Worm (Caenorhabditis elegans): ENCODE measurements around the gene cpf-1.
A peak's percentile ranks its signal among the peaks of the same experiment; 100 is the strongest.

Gene cpf-1

DNA sequence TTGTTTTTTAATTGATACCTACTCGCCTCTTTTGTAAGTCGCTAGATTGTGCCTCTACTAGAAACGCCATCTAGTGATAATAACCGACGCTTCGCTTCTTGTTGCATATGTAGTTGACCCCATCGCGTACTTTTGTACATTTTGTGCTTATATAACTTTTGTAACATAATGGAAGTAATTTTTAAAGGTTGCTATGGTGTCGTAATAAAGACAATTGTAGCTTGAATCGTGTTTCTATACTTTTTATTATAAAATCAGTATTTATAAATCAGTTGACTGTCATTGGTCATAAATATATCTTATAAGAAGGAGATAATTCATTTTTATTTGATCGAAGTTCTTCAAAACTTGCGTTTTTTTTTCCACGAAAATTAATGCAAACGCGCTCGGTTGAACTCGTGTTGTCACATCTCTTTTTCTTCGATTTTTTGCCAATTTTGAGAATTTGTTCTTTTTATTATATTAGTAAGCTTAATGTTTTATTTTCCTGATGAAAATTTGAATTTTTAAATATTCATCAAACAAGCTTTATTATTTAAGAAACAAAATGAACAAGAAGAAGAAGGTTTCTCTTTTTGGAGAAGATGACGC lies 24.6 kb downstream of the cpf-1 start, which contains the start of gene F54C9.9 (continued):
- TF ChIP-seq lag-1 (GFP tag; IDR thresholded peaks at IDR 0.05) = no peak
- no peak for TF ChIP-seq gei-17 (GFP tag; optimal IDR thresholded peaks at IDR 0.05)
- no peak for TF ChIP-seq mel-28 (tag; optimal IDR thresholded peaks at IDR 0.05; ENCODE audit: borderline replicate concordance)
- TF ChIP-seq dox-1 (GFP tag; IDR thresholded peaks at IDR 0.05) = no peak
- TF ChIP-seq lsl-1 (GFP tag; optimal IDR thresholded peaks at IDR 0.05) = peak; percentile 50
- peak; percentile 52 for TF ChIP-seq mcd-1 (GFP tag; IDR thresholded peaks at IDR 0.05)
- no peak for TF ChIP-seq bed-2 (GFP tag; IDR thresholded peaks at IDR 0.05)
- 0 out of 2 replicates have a peak, but pooled peaks have one; percentile 31 for TF ChIP-seq pbrm-1 (GFP tag; IDR thresholded peaks at IDR 0.05)
- TF ChIP-seq ets-4 (GFP tag; optimal IDR thresholded peaks at IDR 0.05) = no peak
- TF ChIP-seq sea-2 (GFP tag; IDR thresholded peaks at IDR 0.05) = no peak
- no peak for TF ChIP-seq egl-18 (GFP tag; IDR thresholded peaks at IDR 0.05)
- TF ChIP-seq ekl-4 (GFP tag; IDR thresholded peaks at IDR 0.05) = no peak
- TF ChIP-seq snpc-1.3 (tag; optimal IDR thresholded peaks at IDR 0.05; ENCODE audit: insufficient read depth) = no peak
- TF ChIP-seq tbp1 (GFP tag; optimal IDR thresholded peaks at IDR 0.05) = peak; percentile 11
- TF ChIP-seq madf-6 (GFP tag; IDR thresholded peaks at IDR 0.05) = peak; percentile 71
- no peak for TF ChIP-seq bed-1 (GFP tag; IDR thresholded peaks at IDR 0.05)
- no peak for TF ChIP-seq dpl-1 (GFP tag; optimal IDR thresholded peaks at IDR 0.05)
- peak; percentile 79 for TF ChIP-seq F49E8.2 (tag; optimal IDR thresholded peaks at IDR 0.05; ENCODE audit: insufficient read depth)
- TF ChIP-seq lin-35 (GFP tag; optimal IDR thresholded peaks at IDR 0.05) = peak in 1 of 3 experiments; percentile 41
- no peak for TF ChIP-seq Y53F4B.3 (GFP tag; IDR thresholded peaks at IDR 0.05)
- TF ChIP-seq egrh-3 (GFP tag; IDR thresholded peaks at IDR 0.05) = no peak
- no peak for TF ChIP-seq ztf-22 (GFP tag; optimal IDR thresholded peaks at IDR 0.05)
- peak; percentile 71 for TF ChIP-seq Y53G8AR.9 (GFP tag; conservative IDR thresholded peaks at IDR 0.05)
- TF ChIP-seq ceh-40 (GFP tag; IDR thresholded peaks at IDR 0.05) = 0 out of 2 replicates have a peak, but pooled peaks have one; percentile 2
- no peak for TF ChIP-seq F57A8.1 (GFP tag; optimal IDR thresholded peaks at IDR 0.05)
- peak; percentile 49 for TF ChIP-seq unc-130 (GFP tag; optimal IDR thresholded peaks at IDR 0.05)
- no peak for TF ChIP-seq zim-3 (tag; optimal IDR thresholded peaks at IDR 0.05)
- TF ChIP-seq ceh-58 (GFP tag; IDR thresholded peaks at IDR 0.05) = no peak
- no peak for TF ChIP-seq F10E7.11 (tag; optimal IDR thresholded peaks at IDR 0.05)
- TF ChIP-seq pha-4 (tag; optimal IDR thresholded peaks at IDR 0.05) = no peak
- TF ChIP-seq Y95B8A.8 (GFP tag; IDR thresholded peaks at IDR 0.05) = peak; percentile 77
- no peak for TF ChIP-seq ztf-6 (GFP tag; IDR thresholded peaks at IDR 0.05)
- peak; percentile 17 for TF ChIP-seq repo-1 (tag; optimal IDR thresholded peaks at IDR 0.05)
- no peak for TF ChIP-seq sptf-2 (GFP tag; optimal IDR thresholded peaks at IDR 0.05)
- no peak for TF ChIP-seq ceh-91 (GFP tag; IDR thresholded peaks at IDR 0.05)
- peak; percentile 48; the same call in 1 of the 2 replicates for TF ChIP-seq C17E4.6 (GFP tag; IDR thresholded peaks at IDR 0.05)
- TF ChIP-seq lir-1 (GFP tag; conservative IDR thresholded peaks at IDR 0.05) = no peak
- TF ChIP-seq F39B2.1 (GFP tag; IDR thresholded peaks at IDR 0.05) = no peak
- TF ChIP-seq tbx-9 (tag; optimal IDR thresholded peaks at IDR 0.05; ENCODE audit: borderline replicate concordance) = no peak
- peak; percentile 6 for TF ChIP-seq F23B12.7 (tag; optimal IDR thresholded peaks at IDR 0.05; ENCODE audit: insufficient read depth)
- no peak for TF ChIP-seq lsy-27 (tag; optimal IDR thresholded peaks at IDR 0.05; ENCODE audit: borderline replicate concordance, insufficient read depth)
- TF ChIP-seq rec-8 (tag; optimal IDR thresholded peaks at IDR 0.05) = no peak
- TF ChIP-seq chd-7 (tag; optimal IDR thresholded peaks at IDR 0.05) = no peak
- peak; percentile 50; the same call in 1 of the 2 replicates for TF ChIP-seq ceh-100 (GFP tag; IDR thresholded peaks at IDR 0.05)
- no peak for TF ChIP-seq F55B11.4 (tag; optimal IDR thresholded peaks at IDR 0.05; ENCODE audit: borderline replicate concordance, insufficient read depth)
- no peak for TF ChIP-seq F22D6.2 (tag; optimal IDR thresholded peaks at IDR 0.05)
- TF ChIP-seq nhr-120 (GFP tag; IDR thresholded peaks at IDR 0.05) = no peak

Measured in whole organism, young adult.